Worm (Caenorhabditis elegans) whole organism, late embryonic: ENCODE data around the gene ncx-1.

Experiments used
- ama-1 ChIP-seq: fragments of 150-350 bp; optimal IDR thresholded peaks from 2 replicates; lab custom pipeline; 2014
- eyg-1 ChIP-seq: sonication (generic microtip); optimal IDR thresholded peaks from 2 replicates; lab custom pipeline; 2016; ENCODE audit warnings: missing genotype, missing genetic modification characterization, missing compliant biosample characterization
- syd-9 ChIP-seq: sonication (generic microtip); optimal IDR thresholded peaks from 2 replicates; lab custom pipeline; 2016; ENCODE audit warnings: mild to moderate bottlenecking, missing genetic modification characterization, moderate library complexity, missing compliant biosample characterization

DNA sequence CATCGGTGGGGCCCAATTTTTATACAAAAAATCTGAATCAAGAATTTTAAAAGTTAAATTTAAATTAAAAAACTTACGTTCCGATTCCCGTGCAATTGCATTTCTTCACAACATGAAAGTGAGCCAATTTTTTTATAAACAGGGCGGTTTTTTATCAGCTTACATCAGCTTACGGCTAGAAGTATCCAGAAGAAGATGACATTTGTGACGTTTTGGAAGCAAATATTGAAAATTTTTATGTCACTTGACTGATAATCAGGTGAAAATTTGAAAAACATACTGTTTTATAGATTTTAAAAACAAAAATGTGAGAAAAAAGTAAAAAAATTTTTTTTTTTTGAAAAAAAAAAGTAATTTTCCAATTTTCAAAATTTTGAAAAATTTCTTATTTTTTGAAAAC is 14.8 kb upstream of the ncx-1 start, which contains the start of gene Y113G7A.22:
- TF ChIP-seq eyg-1 (tag; lab: Kevin White, UChicago) = no peak
- TF ChIP-seq syd-9 (tag; lab: Kevin White, UChicago) = no peak
- TF ChIP-seq ama-1 (lab: Kevin White, UChicago) = no peak
